Worm (Caenorhabditis elegans) whole organism, young adult: ENCODE measurements around the gene sma-10.

Experiments used
- B0019.2 ChIP-seq: fragments of 200-800 bp; sonication (Bioruptor generic); conservative IDR thresholded peaks from 2 replicates; pipeline ENCODE4 v1.3.6; 2022; ENCODE audit warnings: missing genetic modification reagents, missing genetic modification characterization, missing compliant biosample characterization
- F55B11.4 ChIP-seq: sonication (generic microtip); optimal IDR thresholded peaks from 2 replicates; lab custom pipeline; 2016; ENCODE audit warnings: missing compliant biosample characterization, missing genetic modification characterization, borderline replicate concordance; ENCODE audit not compliant: insufficient read depth
- atf-7 ChIP-seq: sonication (generic microtip); optimal IDR thresholded peaks from 2 replicates; lab custom pipeline; 2017; ENCODE audit warnings: mild to moderate bottlenecking, missing genetic modification characterization, missing compliant biosample characterization
- ccch-3 ChIP-seq: fragments of 200-800 bp; sonication (Bioruptor generic); optimal IDR thresholded peaks from 2 replicates; lab custom pipeline; 2018; ENCODE audit warnings: mild to moderate bottlenecking, missing genetic modification characterization, missing compliant biosample characterization
- dpl-1 ChIP-seq: fragments of 150-350 bp; optimal IDR thresholded peaks from 2 replicates; lab custom pipeline; 2014; ENCODE audit warnings: missing biosample characterization, missing genetic modification reagents, missing genetic modification characterization
- lag-1 ChIP-seq: fragments of 200-800 bp; sonication (Bioruptor generic); IDR thresholded peaks from 2 replicates; pipeline ENCODE4 v1.3.6; 2022; ENCODE audit warnings: missing genetic modification reagents, missing genetic modification characterization, missing compliant biosample characterization
- lin-35 ChIP-seq, 3 experiments: fragments of 150-350 bp in 2 of 3; sonication (generic microtip) in 1 of 3; optimal IDR thresholded peaks; 2 replicates each; lab custom pipeline; 2014 to 2018; ENCODE audit warnings: missing biosample characterization in 3 of 3, missing genetic modification characterization in 3 of 3, missing genetic modification reagents in 3 of 3
- nhr-120 ChIP-seq: fragments of 200-800 bp; sonication (Bioruptor generic); IDR thresholded peaks from 2 replicates; pipeline ENCODE4 v1.3.6; 2022; ENCODE audit warnings: missing genetic modification characterization, missing compliant biosample characterization
- nhr-27 ChIP-seq: fragments of 200-800 bp; sonication (Bioruptor generic); optimal IDR thresholded peaks from 2 replicates; lab custom pipeline; 2018; ENCODE audit warnings: mild to moderate bottlenecking, missing genetic modification characterization, moderate library complexity, missing compliant biosample characterization
- unc-62 ChIP-seq: fragments of 150-350 bp; optimal IDR thresholded peaks from 2 replicates; lab custom pipeline; 2014; ENCODE audit warnings: missing biosample characterization, missing genetic modification reagents, missing genetic modification characterization

- TF ChIP-seq B0019.2, result no peak
- no peak for TF ChIP-seq lag-1 (GFP tag; lab: Robert Waterston, UW)
- no peak for TF ChIP-seq lin-35 (GFP tag; optimal IDR thresholded peaks at IDR 0.05; lab: Kevin White, UChicago)
- no peak for TF ChIP-seq nhr-27 (tag; lab: Kevin White, UChicago)
- TF ChIP-seq unc-62 (GFP tag; lab: Kevin White, UChicago), result no peak
- TF ChIP-seq ccch-3 (GFP tag; lab: Kevin White, UChicago), result no peak
- TF ChIP-seq nhr-120 (GFP tag; lab: Robert Waterston, UW), result no peak
- no peak for TF ChIP-seq dpl-1 (GFP tag; lab: Kevin White, UChicago)
- TF ChIP-seq F55B11.4, result no peak
- TF ChIP-seq atf-7, result no peak
Measured at ce11 chrIV:259142-259541, 15.1 kb upstream of the sma-10 start, which contains the start of gene dpy-9.
